Worm (Caenorhabditis elegans): Measurements from ENCODE around the gene T04C12.33.

ce11 chrV:11073354-11073753 lies 21.3 kb downstream of the T04C12.33 start:
- TF ChIP-seq him-1 (tag; optimal IDR thresholded peaks at IDR 0.05) (no peak), dao-5 (tag; optimal IDR thresholded peaks at IDR 0.05) (no peak), W03F9.2 (tag; optimal IDR thresholded peaks at IDR 0.05) (no peak)

Measured in whole organism, L4/young adult.